Fruit fly (Drosophila melanogaster): ENCODE results near the gene CG42728.

- TF ChIP-seq Eip78C (GFP tag), result peak; percentile 94
- peak; percentile 39; the same call in 2 of the 3 replicates for TF ChIP-seq eg (GFP tag; IDR thresholded peaks at IDR 0.05)
- TF ChIP-seq Sox102F (GFP tag; optimal IDR thresholded peaks at IDR 0.05), result peak; percentile 80
- peak; percentile 35 for TF ChIP-seq CG11762 (GFP tag; optimal IDR thresholded peaks at IDR 0.05; ENCODE audit: insufficient read depth)
- TF ChIP-seq CG6808 (GFP tag; optimal IDR thresholded peaks at IDR 0.05), result peak; percentile 70
These were observed 5.6 kb upstream of the CG42728 start for dm6 chr3L:15533402-15534129.
